Worm (Caenorhabditis elegans): ENCODE measurements around the gene EEED8.15.

EEED8.15 gene

DNA sequence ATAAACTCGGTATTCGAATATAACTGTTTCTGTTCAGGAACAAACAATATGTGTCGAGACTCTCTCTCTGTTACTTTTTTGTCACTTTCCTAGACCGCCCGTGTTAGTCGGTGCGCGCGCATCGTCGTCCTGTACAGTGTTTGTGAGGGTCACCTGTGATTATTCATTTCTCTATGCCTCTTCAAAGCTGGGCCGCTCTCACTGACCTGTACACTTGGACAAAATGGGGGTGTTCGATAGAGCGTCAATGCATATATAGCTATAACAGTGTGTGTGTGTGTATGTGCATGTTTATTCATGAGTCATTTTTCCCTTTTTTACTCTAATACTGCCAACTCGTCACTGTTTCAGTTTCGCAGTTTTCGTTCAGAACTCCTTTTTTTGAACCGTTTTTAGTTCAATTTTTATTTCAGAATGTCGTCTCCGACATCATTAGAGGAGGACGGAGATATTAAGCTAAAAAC is 39.4 kb upstream of the EEED8.15 start, which contains the start of gene pkc-3 (continued):
- no peak for TF ChIP-seq lin-15B (tag; optimal IDR thresholded peaks at IDR 0.05)
- peak; percentile 89 for TF ChIP-seq nhr-77 (tag; optimal IDR thresholded peaks at IDR 0.05)
- peak; percentile 35; the same call in 1 of the 2 replicates for TF ChIP-seq madf-9 (GFP tag; conservative IDR thresholded peaks at IDR 0.05)
- no peak for TF ChIP-seq zag-1 (tag; optimal IDR thresholded peaks at IDR 0.05)
- no peak for TF ChIP-seq ZK546.5 (tag; optimal IDR thresholded peaks at IDR 0.05)
- TF ChIP-seq hif-1 (tag; optimal IDR thresholded peaks at IDR 0.05) = peak; percentile 22
- no peak for TF ChIP-seq vab-7 (GFP tag; IDR thresholded peaks at IDR 0.05)
- peak in 1 of 2 experiments; percentile 16 for TF ChIP-seq daf-16 (GFP tag; optimal IDR thresholded peaks at IDR 0.05)
- peak; percentile 72 for TF ChIP-seq daf-16 (tag; optimal IDR thresholded peaks at IDR 0.05)
- TF ChIP-seq jun-1 (tag; optimal IDR thresholded peaks at IDR 0.05) = peak; percentile 40
- TF ChIP-seq nhr-6 (tag; optimal IDR thresholded peaks at IDR 0.05) = peak; percentile 93
- no peak for TF ChIP-seq nhr-111 (GFP tag; optimal IDR thresholded peaks at IDR 0.05)
- TF ChIP-seq Y5F2A.4 (GFP tag; optimal IDR thresholded peaks at IDR 0.05) = no peak
- no peak for TF ChIP-seq Y48G9A.11 (GFP tag; IDR thresholded peaks at IDR 0.05)
- TF ChIP-seq zip-11 (GFP tag; IDR thresholded peaks at IDR 0.05) = no peak
- peak; percentile 51 for TF ChIP-seq spr-1 (tag; optimal IDR thresholded peaks at IDR 0.05)
- no peak for TF ChIP-seq tra-1 (GFP tag; IDR thresholded peaks at IDR 0.05)
- no peak for TF ChIP-seq fkh-10 (GFP tag; optimal IDR thresholded peaks at IDR 0.05)
- no peak for TF ChIP-seq ZK337.2 (GFP tag; IDR thresholded peaks at IDR 0.05)
- peak; percentile 86 for TF ChIP-seq mep-1 (tag; optimal IDR thresholded peaks at IDR 0.05)
- no peak for TF ChIP-seq ceh-28 (tag; optimal IDR thresholded peaks at IDR 0.05)
- TF ChIP-seq rbr-2 (tag; optimal IDR thresholded peaks at IDR 0.05) = peak; percentile 46
- TF ChIP-seq mdl-1 (tag; optimal IDR thresholded peaks at IDR 0.05) = peak; percentile 7 to 47
- TF ChIP-seq cey-2 (tag; optimal IDR thresholded peaks at IDR 0.05; ENCODE audit: borderline replicate concordance, insufficient read depth) = no peak
- TF ChIP-seq pha-4 (GFP tag; IDR thresholded peaks at IDR 0.05) = peak; percentile 39; the same call in 1 of the 2 replicates
- TF ChIP-seq pha-4 (tag; optimal IDR thresholded peaks at IDR 0.05) = peak; percentile 68
- no peak for TF ChIP-seq R02D3.7 (tag; optimal IDR thresholded peaks at IDR 0.05)
- no peak for TF ChIP-seq Y105C5A.15 (GFP tag; IDR thresholded peaks at IDR 0.05)
- no peak for TF ChIP-seq mxl-2 (GFP tag; conservative IDR thresholded peaks at IDR 0.05)
- no peak for TF ChIP-seq lir-3 (tag; optimal IDR thresholded peaks at IDR 0.05)
- no peak for TF ChIP-seq egl-43 (GFP tag; IDR thresholded peaks at IDR 0.05)
- TF ChIP-seq lin-39 (tag; optimal IDR thresholded peaks at IDR 0.05) = no peak
- TF ChIP-seq F26F4.8 (GFP tag; conservative IDR thresholded peaks at IDR 0.05) = no peak
- TF ChIP-seq php-3 (GFP tag; IDR thresholded peaks at IDR 0.05) = 0 out of 2 replicates have a peak, but pooled peaks have one; percentile 14
- TF ChIP-seq hmg-1.1 (GFP tag; IDR thresholded peaks at IDR 0.05) = peak; percentile 52; the same call in 1 of the 2 replicates
- TF ChIP-seq madf-5 (GFP tag; IDR thresholded peaks at IDR 0.05) = no peak
- TF ChIP-seq gei-8 (GFP tag; optimal IDR thresholded peaks at IDR 0.05) = peak; percentile 77
- peak; percentile 70 for TF ChIP-seq ama-1 (optimal IDR thresholded peaks at IDR 0.05)
- TF ChIP-seq skn-1 (tag; optimal IDR thresholded peaks at IDR 0.05) = no peak
- TF ChIP-seq hlh-30 (tag; optimal IDR thresholded peaks at IDR 0.05; ENCODE audit: insufficient read depth) = peak; percentile 83
- TF ChIP-seq Y75B8A.6 (GFP tag; IDR thresholded peaks at IDR 0.05) = 0 out of 2 replicates have a peak, but pooled peaks have one; percentile 27
- TF ChIP-seq lin-1 (GFP tag; IDR thresholded peaks at IDR 0.05) = 0 out of 2 replicates have a peak, but pooled peaks have one; percentile 53
- TF ChIP-seq ztf-7 (tag; optimal IDR thresholded peaks at IDR 0.05) = no peak
- TF ChIP-seq nhr-11 (tag; optimal IDR thresholded peaks at IDR 0.05) = peak; percentile 47
- TF ChIP-seq nhr-41 (GFP tag; IDR thresholded peaks at IDR 0.05) = peak; percentile 87
- TF ChIP-seq ceh-20 (GFP tag; IDR thresholded peaks at IDR 0.05) = no peak
- TF ChIP-seq mdt-29 (GFP tag; IDR thresholded peaks at IDR 0.05) = 0 out of 2 replicates have a peak, but pooled peaks have one; percentile 20
- TF ChIP-seq mxl-3 (GFP tag; optimal IDR thresholded peaks at IDR 0.05) = peak; percentile 86
- peak; percentile 61; the same call in 1 of the 2 replicates for TF ChIP-seq zfp-3 (GFP tag; conservative IDR thresholded peaks at IDR 0.05)
- TF ChIP-seq ceh-44 (GFP tag; IDR thresholded peaks at IDR 0.05) = no peak
- TF ChIP-seq nhr-102 (tag; optimal IDR thresholded peaks at IDR 0.05) = peak; percentile 59

Data from whole organism, L4 larva.